Fruit fly (Drosophila melanogaster): ENCODE results near the gene Hml.

Gene Hml

dm6 chr3L:13904021-13904325, 58.1 kb downstream of the Hml start (continued):
- TF ChIP-seq CHES-1-like (GFP tag; optimal IDR thresholded peaks at IDR 0.05) (no peak), CG8281 (tag; optimal IDR thresholded peaks at IDR 0.05) (no peak), gem (tag; optimal IDR thresholded peaks at IDR 0.05) (peak; percentile 48), HHEX (GFP tag; optimal IDR thresholded peaks at IDR 0.05) (no peak), CG12236 (GFP tag; optimal IDR thresholded peaks at IDR 0.05) (no peak), CG3726 (GFP tag; IDR thresholded peaks at IDR 0.05) (no peak), CG8765 (GFP tag; IDR thresholded peaks at IDR 0.05) (no peak), CG18599 (GFP tag; optimal IDR thresholded peaks at IDR 0.05) (peak; percentile 28), ato (GFP tag; IDR thresholded peaks at IDR 0.05; ENCODE audit: partially characterized antibody) (no peak), pfk (GFP tag; optimal IDR thresholded peaks at IDR 0.05) (no peak), ara (GFP tag; IDR thresholded peaks at IDR 0.05) (no peak), CG2120 (GFP tag; optimal IDR thresholded peaks at IDR 0.05) (peak; percentile 22), tll (GFP tag; optimal IDR thresholded peaks at IDR 0.05) (no peak), CG14667 (GFP tag; IDR thresholded peaks at IDR 0.05) (no peak), tup (GFP tag; optimal IDR thresholded peaks at IDR 0.05) (no peak), CG9727 (GFP tag; optimal IDR thresholded peaks at IDR 0.05) (peak; percentile 8), CG30403 (GFP tag; optimal IDR thresholded peaks at IDR 0.05) (peak; percentile 33), CG10147 (GFP tag; optimal IDR thresholded peaks at IDR 0.05) (peak; percentile 17), Sox102F (GFP tag; optimal IDR thresholded peaks at IDR 0.05) (peak; percentile 44), Fer3 (tag; optimal IDR thresholded peaks at IDR 0.05) (peak; percentile 25), CG11723 (GFP tag; optimal IDR thresholded peaks at IDR 0.05) (no peak), vvl (GFP tag; IDR thresholded peaks at IDR 0.05) (no peak), grau (tag; optimal IDR thresholded peaks at IDR 0.05) (peak; percentile 51), Hr51 (GFP tag; optimal IDR thresholded peaks at IDR 0.05) (peak in 1 of 2 experiments; percentile 57), CoRest (tag; optimal IDR thresholded peaks at IDR 0.05) (peak; percentile 24), Bteb2 (GFP tag; optimal IDR thresholded peaks at IDR 0.05) (no peak), phol (tag; optimal IDR thresholded peaks at IDR 0.05) (peak; percentile 6), ATbp (GFP tag; optimal IDR thresholded peaks at IDR 0.05) (no peak), PHDP (tag; optimal IDR thresholded peaks at IDR 0.05) (peak; percentile 17), amos (GFP tag; IDR thresholded peaks at IDR 0.05; ENCODE audit: partially characterized antibody) (no peak), H15 (GFP tag; IDR thresholded peaks at IDR 0.05) (no peak), jigr1 (GFP tag; IDR thresholded peaks at IDR 0.05) (no peak), CG13894 (tag; optimal IDR thresholded peaks at IDR 0.05) (no peak), CG4360 (GFP tag; IDR thresholded peaks at IDR 0.05) (no peak), CG10565 (GFP tag; optimal IDR thresholded peaks at IDR 0.05) (no peak), CG15073 (GFP tag; optimal IDR thresholded peaks at IDR 0.05) (no peak), CG15269 (tag; optimal IDR thresholded peaks at IDR 0.05) (peak; percentile 1), CG9437 (GFP tag; optimal IDR thresholded peaks at IDR 0.05) (peak; percentile 84), CG17361 (GFP tag; IDR thresholded peaks at IDR 0.05) (peak; percentile 33; the same call in 1 of the 3 replicates), Meics (GFP tag; optimal IDR thresholded peaks at IDR 0.05) (peak; percentile 34), CG9932 (GFP tag; IDR thresholded peaks at IDR 0.05) (no peak)

DNA sequence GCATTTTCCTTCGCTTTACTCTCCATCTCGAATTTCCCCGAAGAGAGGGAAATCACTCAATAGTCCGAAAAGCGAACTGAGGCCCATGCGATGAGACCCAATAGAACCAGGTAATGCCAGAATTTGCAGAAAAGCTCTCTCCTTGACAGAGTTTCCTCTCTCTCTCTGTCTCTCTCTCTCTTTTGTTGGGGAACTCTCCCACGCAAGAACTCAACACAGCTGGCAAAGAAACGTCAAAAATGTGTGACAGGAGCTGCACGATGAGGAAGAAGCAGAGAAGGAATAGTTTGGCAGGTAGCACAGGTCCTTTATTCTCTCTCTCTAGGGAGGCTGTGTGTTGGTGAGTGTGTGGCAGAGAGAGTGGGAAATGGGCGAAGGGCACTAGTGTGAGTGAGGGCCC, 58.6 kb downstream of the Hml start:
- TF ChIP-seq z (GFP tag; IDR thresholded peaks at IDR 0.05) (peak; percentile 79), jumu (GFP tag; optimal IDR thresholded peaks at IDR 0.05) (no peak), BtbVII (GFP tag; optimal IDR thresholded peaks at IDR 0.05) (no peak), cg (GFP tag; optimal IDR thresholded peaks at IDR 0.05) (peak; percentile 21), Deaf1 (tag; optimal IDR thresholded peaks at IDR 0.05) (peak; percentile 42), scrt (GFP tag; optimal IDR thresholded peaks at IDR 0.05) (no peak), Trl (optimal IDR thresholded peaks at IDR 0.05) (peak; percentile 63 to 90), Trl (GFP tag; optimal IDR thresholded peaks at IDR 0.05) (no peak), Med (GFP tag) (peak; percentile 39), NK7.1 (GFP tag; optimal IDR thresholded peaks at IDR 0.05) (no peak), ftz-f1 (GFP tag; optimal IDR thresholded peaks at IDR 0.05) (no peak), ci (GFP tag; IDR thresholded peaks at IDR 0.05) (0 out of 3 replicates have a peak, but pooled peaks have one; percentile 12), C15 (GFP tag; IDR thresholded peaks at IDR 0.05) (no peak)
